Worm (Caenorhabditis elegans): ENCODE data around the gene sre-26.

sre-26 gene

ce11 chrII:12387980-12388379, 32.4 kb downstream of the sre-26 start, which contains the start of gene sre-41:
sre-41 (plus strand) TSS chrII:12388280.
- TF ChIP-seq unc-62 (GFP tag; optimal IDR thresholded peaks at IDR 0.05) = no peak

- TF ChIP-seq unc-62 (GFP tag; optimal IDR thresholded peaks at IDR 0.05) = no peak
Measured at ce11 chrII:12387487-12387886, 32.9 kb downstream of the sre-26 start.

ce11 chrII:12386781-12387180, 33.6 kb downstream of the sre-26 start, which contains the start of gene sre-42:
sre-42 (minus strand) TSS chrII:12386881.
- no peak for TF ChIP-seq unc-62 (GFP tag; optimal IDR thresholded peaks at IDR 0.05)

ce11 chrII:12385815-12386214, 34.6 kb downstream of the sre-26 start:
- no peak for TF ChIP-seq unc-62 (GFP tag; optimal IDR thresholded peaks at IDR 0.05)

- no peak for TF ChIP-seq unc-62 (GFP tag; optimal IDR thresholded peaks at IDR 0.05)
Measured at ce11 chrII:12382625-12383562, 37.5 kb downstream of the sre-26 start, which contains the start of gene btb-14. btb-14 (plus strand) TSS chrII:12383463.

ce11 chrII:12380888-12381287, 39.5 kb downstream of the sre-26 start:
- no peak for TF ChIP-seq unc-62 (GFP tag; optimal IDR thresholded peaks at IDR 0.05)

ce11 chrII:12379430-12379829, 41.0 kb downstream of the sre-26 start, which contains the start of gene marc-5:
marc-5 (minus strand) TSS chrII:12379530.
- no peak for TF ChIP-seq unc-62 (GFP tag; optimal IDR thresholded peaks at IDR 0.05)

ce11 chrII:12378793-12379192, 41.6 kb downstream of the sre-26 start:
- no peak for TF ChIP-seq unc-62 (GFP tag; optimal IDR thresholded peaks at IDR 0.05)

ce11 chrII:12373921-12374320, 46.5 kb downstream of the sre-26 start:
- no peak for TF ChIP-seq unc-62 (GFP tag; optimal IDR thresholded peaks at IDR 0.05)

ce11 chrII:12369202-12369601, 51.2 kb downstream of the sre-26 start:
- no peak for TF ChIP-seq unc-62 (GFP tag; optimal IDR thresholded peaks at IDR 0.05)
